Worm (Caenorhabditis elegans) whole organism, mixed stage, embryonic: Measurements from ENCODE around the gene C02F5.13.

Experiments
- M03D4.4 ChIP-seq: sonication (generic microtip); optimal IDR thresholded peaks from 2 replicates; lab custom pipeline; 2017; ENCODE audit warnings: mild to moderate bottlenecking, missing genetic modification characterization, missing compliant biosample characterization
- blmp-1 ChIP-seq: fragments of 150-350 bp; optimal IDR thresholded peaks from 2 replicates; lab custom pipeline; 2014; ENCODE audit warnings: missing biosample characterization, missing genetic modification characterization
- ceh-39 ChIP-seq: fragments of 150-350 bp; optimal IDR thresholded peaks from 2 replicates; lab custom pipeline; 2014; ENCODE audit warnings: missing biosample characterization, missing genetic modification characterization
- ceh-43 ChIP-seq: fragments of 200-800 bp; sonication (Bioruptor generic); optimal IDR thresholded peaks from 2 replicates; lab custom pipeline; 2018; ENCODE audit warnings: mild to moderate bottlenecking, missing genetic modification characterization, moderate library complexity, missing compliant biosample characterization
- ces-1 ChIP-seq: fragments of 150-350 bp; optimal IDR thresholded peaks from 2 replicates; lab custom pipeline; 2014; ENCODE audit warnings: missing biosample characterization, missing genetic modification reagents, missing genetic modification characterization
- cnd-1 ChIP-seq: fragments of 200-800 bp; sonication (Bioruptor generic); optimal IDR thresholded peaks from 2 replicates; lab custom pipeline; 2018; ENCODE audit warnings: mild to moderate bottlenecking, missing genetic modification characterization, missing compliant biosample characterization
- elt-1 ChIP-seq: sonication (generic microtip); optimal IDR thresholded peaks from 2 replicates; lab custom pipeline; 2017; ENCODE audit warnings: missing genetic modification characterization, mild to moderate bottlenecking, missing compliant biosample characterization, antibody characterized with exemption, moderate library complexity, borderline replicate concordance; ENCODE audit not compliant: insufficient read depth
- elt-3 ChIP-seq: fragments of 150-350 bp; optimal IDR thresholded peaks from 2 replicates; lab custom pipeline; 2014; ENCODE audit warnings: missing biosample characterization, missing genetic modification characterization
- mab-5 ChIP-seq: fragments of 150-350 bp; optimal IDR thresholded peaks from 2 replicates; lab custom pipeline; 2014; ENCODE audit warnings: missing biosample characterization, missing genetic modification characterization
- mls-2 ChIP-seq: sonication (generic microtip); optimal IDR thresholded peaks from 2 replicates; lab custom pipeline; 2016; ENCODE audit warnings: mild to moderate bottlenecking, missing genetic modification characterization, moderate library complexity, missing compliant biosample characterization
- nhr-12 ChIP-seq: fragments of 150-350 bp; optimal IDR thresholded peaks from 2 replicates; lab custom pipeline; 2014; ENCODE audit warnings: missing biosample characterization, missing genetic modification characterization
- nhr-76 ChIP-seq: sonication (generic microtip); optimal IDR thresholded peaks from 2 replicates; lab custom pipeline; 2017; ENCODE audit warnings: missing biosample characterization, missing genetic modification characterization
- sptf-1 ChIP-seq: sonication (generic microtip); optimal IDR thresholded peaks from 2 replicates; lab custom pipeline; 2017; ENCODE audit warnings: mild to moderate bottlenecking, missing genetic modification characterization, moderate library complexity, missing compliant biosample characterization
- unc-120 ChIP-seq: sonication (generic microtip); optimal IDR thresholded peaks from 2 replicates; lab custom pipeline; 2017; ENCODE audit warnings: missing genetic modification characterization, missing compliant biosample characterization; ENCODE audit not compliant: poor library complexity, severe bottlenecking
- unc-62 ChIP-seq: fragments of 150-350 bp; optimal IDR thresholded peaks from 2 replicates; lab custom pipeline; 2014; ENCODE audit warnings: missing biosample characterization, missing genetic modification reagents, missing genetic modification characterization
- zip-8 ChIP-seq: fragments of 150-350 bp; optimal IDR thresholded peaks from 2 replicates; lab custom pipeline; 2014; ENCODE audit warnings: missing biosample characterization, missing genetic modification characterization
- ztf-11 ChIP-seq: fragments of 150-350 bp; optimal IDR thresholded peaks from 2 replicates; lab custom pipeline; 2014; ENCODE audit warnings: missing biosample characterization, missing genetic modification characterization

Gene C02F5.13

DNA sequence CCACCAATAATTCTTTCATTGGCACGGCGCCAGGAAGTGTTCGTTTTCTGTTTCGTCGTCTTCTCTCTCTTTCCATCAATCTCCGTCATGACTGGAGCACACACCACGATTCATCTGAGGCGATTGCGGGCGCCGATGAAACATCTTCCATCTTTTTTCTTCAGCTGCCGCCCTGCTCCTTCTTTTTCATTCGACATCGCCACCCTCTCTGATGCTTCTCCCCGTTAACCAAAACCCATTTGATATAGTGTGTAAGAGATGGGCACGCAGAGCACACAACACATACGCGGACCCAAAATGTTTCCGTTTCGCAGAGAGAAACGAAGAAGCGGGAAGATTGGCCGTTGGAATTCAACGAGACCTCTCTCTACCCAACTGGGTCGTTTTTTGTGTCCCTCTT, 40.4 kb downstream of the C02F5.13 start:
- TF ChIP-seq unc-120 (tag; lab: Kevin White, UChicago) (peak; percentile 66), M03D4.4 (tag; lab: Kevin White, UChicago) (no peak), sptf-1 (peak; percentile 27)

DNA sequence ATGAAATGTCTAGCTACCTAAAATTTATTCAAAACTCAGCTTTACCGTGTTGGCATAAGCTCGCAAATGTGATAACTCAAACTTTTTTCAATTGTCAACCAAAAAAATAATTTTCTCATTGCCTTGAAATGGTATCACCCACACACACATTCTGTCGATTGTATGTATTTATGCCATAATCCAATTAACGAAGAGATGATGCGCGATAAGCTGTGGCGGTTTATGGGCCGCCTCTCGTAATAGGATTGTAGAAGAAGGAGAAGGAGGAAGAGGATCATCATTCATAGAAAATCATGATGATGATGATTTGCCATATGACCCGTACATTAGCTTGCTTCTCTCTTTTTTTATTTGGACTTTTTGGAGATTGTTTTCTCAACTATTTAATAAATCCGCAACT, 42.0 kb downstream of the C02F5.13 start:
- no peak for TF ChIP-seq ceh-43 (GFP tag; lab: Kevin White, UChicago)
- TF ChIP-seq ces-1: peak; percentile 95
- TF ChIP-seq ceh-39 (tag; lab: Kevin White, UChicago): no peak
- TF ChIP-seq elt-1 (tag; lab: Kevin White, UChicago): peak; percentile 43
- TF ChIP-seq nhr-12 (tag; lab: Kevin White, UChicago): no peak
- no peak for TF ChIP-seq mls-2 (tag; lab: Kevin White, UChicago)
- no peak for TF ChIP-seq ztf-11 (tag; lab: Kevin White, UChicago)

DNA sequence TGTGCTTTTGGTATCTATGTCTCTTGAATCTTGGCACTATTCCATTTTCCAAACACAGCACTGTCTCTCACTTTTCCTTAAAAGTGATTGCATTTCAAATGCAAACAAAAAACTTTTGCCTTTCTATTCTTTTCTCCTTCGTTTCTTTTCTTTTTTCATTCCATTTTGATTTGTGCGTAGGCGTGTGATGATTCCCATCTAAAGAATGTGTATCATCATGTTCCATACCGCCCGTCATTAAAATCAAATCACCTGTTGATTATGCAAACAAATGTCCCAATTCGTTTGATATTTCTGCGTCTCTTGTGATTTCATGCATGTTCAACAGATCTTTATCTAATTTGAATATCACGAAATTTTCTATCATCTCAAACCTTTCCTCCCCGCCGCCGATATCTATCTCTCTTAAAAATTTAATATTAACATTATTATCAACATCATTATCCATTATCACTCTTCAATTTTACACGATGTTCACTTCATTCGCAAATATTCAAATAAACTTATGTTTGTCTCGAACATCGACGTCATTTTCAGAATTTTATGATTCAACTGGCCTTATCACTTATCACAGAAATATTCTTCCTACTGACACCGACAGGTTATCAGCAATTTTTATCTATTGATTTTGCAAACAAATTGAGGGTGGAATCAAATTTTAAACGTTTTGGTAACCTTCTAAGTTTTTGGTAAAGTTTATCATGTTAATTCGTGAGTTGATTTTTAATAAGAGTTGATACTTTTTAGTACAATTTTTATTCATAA, 44.3 kb downstream of the C02F5.13 start:
- TF ChIP-seq mab-5 (no peak), nhr-76 (no peak), elt-3 (tag; lab: Kevin White, UChicago) (peak; percentile 22), unc-62 (GFP tag; lab: Kevin White, UChicago) (peak; percentile 11), elt-1 (tag; lab: Kevin White, UChicago) (peak; percentile 11)

DNA sequence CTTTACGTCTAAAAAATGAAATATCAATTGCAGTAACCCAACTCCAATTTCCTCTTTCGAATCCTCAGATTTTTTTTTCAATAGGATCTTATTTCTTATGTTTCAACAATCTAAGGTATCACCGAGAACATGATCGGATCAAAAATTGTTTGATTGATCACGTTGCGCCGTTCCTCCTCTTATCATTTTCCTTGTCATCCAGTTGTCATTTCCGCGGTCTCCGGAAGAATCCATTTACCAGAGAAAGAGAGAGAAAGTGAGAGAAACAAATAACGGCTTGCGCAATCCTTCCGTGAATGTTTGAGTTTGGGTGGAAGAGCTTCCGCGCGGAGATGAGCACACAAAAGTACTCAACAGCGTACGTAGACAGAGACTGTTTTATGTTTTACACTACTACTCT, 46.1 kb downstream of the C02F5.13 start:
- TF ChIP-seq cnd-1 (tag; lab: Kevin White, UChicago) (no peak), unc-62 (GFP tag; lab: Kevin White, UChicago) (peak; percentile 77), zip-8 (peak; percentile 13), blmp-1 (tag; lab: Kevin White, UChicago) (peak; percentile 44)
